Fruit fly (Drosophila melanogaster) whole organism, embryonic: ENCODE measurements around the gene kirre.
A peak's percentile ranks its signal among the peaks of the same experiment; 100 is the strongest.

Experiments used
- ATbp ChIP-seq: fragments of 200-800 bp; sonication (Bioruptor generic); optimal IDR thresholded peaks from 2 replicates; lab custom pipeline; 2017; ENCODE audit warnings: missing biosample characterization, mild to moderate bottlenecking, missing genetic modification characterization, missing genetic modification reagents
- BEAF-32 ChIP-seq: fragments of 200-800 bp; sonication (Bioruptor generic); optimal IDR thresholded peaks from 3 replicates; lab custom pipeline; 2017; ENCODE audit warnings: missing biosample characterization, missing genetic modification characterization, mild to moderate bottlenecking, moderate library complexity, missing genetic modification reagents
- CG10431 ChIP-seq: fragments of 200-800 bp; sonication (Bioruptor generic); optimal IDR thresholded peaks from 3 replicates; lab custom pipeline; 2018; ENCODE audit warnings: missing biosample characterization, mild to moderate bottlenecking, missing genetic modification characterization
- CG12391 ChIP-seq: fragments of 200-800 bp; sonication (Bioruptor generic); optimal IDR thresholded peaks from 3 replicates; lab custom pipeline; 2018; ENCODE audit warnings: missing biosample characterization, mild to moderate bottlenecking, missing genetic modification characterization, moderate library complexity
- CG13296 ChIP-seq: fragments of 200-800 bp; sonication (Bioruptor generic); optimal IDR thresholded peaks from 3 replicates; lab custom pipeline; 2018; ENCODE audit warnings: missing biosample characterization, mild to moderate bottlenecking, missing genetic modification characterization
- CG1647 ChIP-seq: fragments of 200-800 bp; sonication (Bioruptor generic); optimal IDR thresholded peaks from 3 replicates; lab custom pipeline; 2016; ENCODE audit warnings: missing biosample characterization, missing genetic modification characterization
- CG17385 ChIP-seq: fragments of 200-800 bp; sonication (Bioruptor generic); optimal IDR thresholded peaks from 3 replicates; lab custom pipeline; 2018; ENCODE audit warnings: missing biosample characterization, mild to moderate bottlenecking, missing genetic modification characterization
- CG31441 ChIP-seq: fragments of 200-800 bp; sonication (Bioruptor generic); IDR thresholded peaks from 2 replicates; pipeline ENCODE4 v1.3.6; 2022; ENCODE audit warnings: missing biosample characterization, missing genetic modification characterization
- CG34376 ChIP-seq: fragments of 200-800 bp; sonication (Bioruptor generic); optimal IDR thresholded peaks from 2 replicates; lab custom pipeline; 2018; ENCODE audit warnings: missing biosample characterization, mild to moderate bottlenecking, missing genetic modification characterization
- CG5180 ChIP-seq: fragments of 200-800 bp; sonication (Bioruptor generic); optimal IDR thresholded peaks from 3 replicates; lab custom pipeline; 2017; ENCODE audit warnings: missing biosample characterization, missing genetic modification characterization, mild to moderate bottlenecking, moderate library complexity, missing genetic modification reagents
- CG5953 ChIP-seq: fragments of 200-800 bp; sonication (Bioruptor generic); IDR thresholded peaks from 2 replicates; pipeline ENCODE4 v1.3.6; 2022; ENCODE audit warnings: missing biosample characterization, missing genetic modification characterization
- CG6683 ChIP-seq: fragments of 200-800 bp; sonication (Bioruptor generic); optimal IDR thresholded peaks from 2 replicates; lab custom pipeline; 2017; ENCODE audit warnings: missing biosample characterization, mild to moderate bottlenecking, missing genetic modification characterization, missing genetic modification reagents
- CG6813 ChIP-seq: fragments of 200-800 bp; sonication (Bioruptor generic); optimal IDR thresholded peaks from 2 replicates; lab custom pipeline; 2017; ENCODE audit warnings: missing biosample characterization, missing genetic modification characterization, mild to moderate bottlenecking, moderate library complexity, missing genetic modification reagents
- CG7928 ChIP-seq: fragments of 200-800 bp; sonication (Bioruptor generic); optimal IDR thresholded peaks from 2 replicates; lab custom pipeline; 2017; ENCODE audit warnings: missing biosample characterization, mild to moderate bottlenecking, missing genetic modification characterization
- CHES-1-like ChIP-seq: fragments of 200-800 bp; sonication (Bioruptor generic); optimal IDR thresholded peaks from 2 replicates; lab custom pipeline; 2016; ENCODE audit warnings: missing biosample characterization, missing genetic modification characterization
- CTCF ChIP-seq: fragments of 200-800 bp; sonication (Bioruptor generic); optimal IDR thresholded peaks from 2 replicates; lab custom pipeline; 2017; ENCODE audit warnings: missing biosample characterization, mild to moderate bottlenecking, missing genetic modification characterization, moderate library complexity
- D19A ChIP-seq: fragments of 200-800 bp; optimal IDR thresholded peaks from 3 replicates; lab custom pipeline; 2019; ENCODE audit warnings: missing biosample characterization, mild to moderate bottlenecking, missing genetic modification characterization, moderate library complexity
- Doc2 ChIP-seq: fragments of 200-800 bp; sonication (Bioruptor generic); IDR thresholded peaks from 2 replicates; pipeline ENCODE4 v1.3.6; 2022; ENCODE audit warnings: missing biosample characterization, missing genetic modification characterization
- HLH4C ChIP-seq: fragments of 200-800 bp; sonication (Bioruptor generic); IDR thresholded peaks from 3 replicates; pipeline ENCODE4 v1.3.6; 2022; ENCODE audit warnings: missing biosample characterization, missing genetic modification characterization; ENCODE audit not compliant: partially characterized antibody
- Hmr ChIP-seq: fragments of 200-800 bp; sonication (Bioruptor generic); optimal IDR thresholded peaks from 3 replicates; lab custom pipeline; 2017; ENCODE audit warnings: mild to moderate bottlenecking, missing biosample characterization, missing genetic modification reagents, missing genetic modification characterization
- Hr3 ChIP-seq: fragments of 200-800 bp; sonication (Bioruptor generic); optimal IDR thresholded peaks from 3 replicates; lab custom pipeline; 2016; ENCODE audit warnings: missing biosample characterization, missing genetic modification characterization
- Hsf ChIP-seq: fragments of 200-800 bp; sonication (Bioruptor generic); optimal IDR thresholded peaks from 3 replicates; lab custom pipeline; 2016; ENCODE audit warnings: missing biosample characterization, missing genetic modification characterization
- Med ChIP-seq: fragments of 200-800 bp; sonication (Bioruptor generic); peaks from one replicate; lab custom pipeline; 2016; ENCODE audit warnings: missing biosample characterization, missing genetic modification characterization, mild to moderate bottlenecking, inconsistent platforms, moderate library complexity
- Oli ChIP-seq: fragments of 200-800 bp; sonication (Bioruptor generic); optimal IDR thresholded peaks from 2 replicates; lab custom pipeline; 2018; ENCODE audit warnings: missing biosample characterization, mild to moderate bottlenecking, missing genetic modification characterization, moderate library complexity
- Taf1 ChIP-seq: fragments of 200-800 bp; sonication (Bioruptor generic); IDR thresholded peaks from 2 replicates; pipeline ENCODE4 v1.3.6; 2022; ENCODE audit warnings: missing biosample characterization, missing genetic modification characterization
- ara ChIP-seq: fragments of 200-800 bp; sonication (Bioruptor generic); IDR thresholded peaks from 2 replicates; pipeline ENCODE4 v1.3.6; 2022; ENCODE audit warnings: missing biosample characterization, missing genetic modification characterization
- bsh ChIP-seq, 2 experiments: fragments of 200-800 bp; sonication (Bioruptor generic); optimal IDR thresholded peaks; 2 replicates each; lab custom pipeline; 2017 to 2018; ENCODE audit warnings: mild to moderate bottlenecking in 2 of 2, missing biosample characterization in 2 of 2, missing genetic modification characterization in 2 of 2, moderate library complexity in 1 of 2
- da ChIP-seq: fragments of 200-800 bp; sonication (Bioruptor generic); optimal IDR thresholded peaks from 2 replicates; lab custom pipeline; 2016; ENCODE audit warnings: missing biosample characterization, missing genetic modification characterization
- disco-r ChIP-seq: fragments of 200-800 bp; sonication (Bioruptor generic); optimal IDR thresholded peaks from 2 replicates; lab custom pipeline; 2016; ENCODE audit warnings: missing biosample characterization, missing genetic modification characterization
- dmrt11E ChIP-seq: fragments of 200-800 bp; sonication (Bioruptor generic); optimal IDR thresholded peaks from 3 replicates; lab custom pipeline; 2018; ENCODE audit warnings: missing biosample characterization, mild to moderate bottlenecking, missing genetic modification characterization, moderate library complexity
- fd102C ChIP-seq: fragments of 200-800 bp; sonication (Bioruptor generic); optimal IDR thresholded peaks from 2 replicates; lab custom pipeline; 2018; ENCODE audit warnings: missing biosample characterization, mild to moderate bottlenecking, missing genetic modification characterization, moderate library complexity
- gro ChIP-seq: fragments of 200-800 bp; sonication (Bioruptor generic); optimal IDR thresholded peaks from 2 replicates; lab custom pipeline; 2016; ENCODE audit warnings: missing biosample characterization, missing genetic modification characterization
- gsb-n ChIP-seq: fragments of 200-800 bp; sonication (Bioruptor generic); optimal IDR thresholded peaks from 3 replicates; lab custom pipeline; 2018; ENCODE audit warnings: missing biosample characterization, mild to moderate bottlenecking, missing genetic modification characterization
- her ChIP-seq: fragments of 200-800 bp; sonication (Bioruptor generic); optimal IDR thresholded peaks from 2 replicates; lab custom pipeline; 2016; ENCODE audit warnings: missing biosample characterization, missing genetic modification characterization
- mirr ChIP-seq: fragments of 200-800 bp; sonication (Bioruptor generic); optimal IDR thresholded peaks from 3 replicates; lab custom pipeline; 2018; ENCODE audit warnings: missing biosample characterization, mild to moderate bottlenecking, missing genetic modification characterization
- row ChIP-seq: fragments of 200-800 bp; sonication (Bioruptor generic); IDR thresholded peaks from 3 replicates; pipeline ENCODE4 v1.3.6; 2022; ENCODE audit warnings: missing biosample characterization, missing genetic modification characterization
- sens ChIP-seq: fragments of 200-800 bp; sonication (Bioruptor generic); peaks from one replicate; lab custom pipeline; 2016; ENCODE audit warnings: missing biosample characterization, missing genetic modification characterization
- seq ChIP-seq: fragments of 200-800 bp; sonication (Bioruptor generic); IDR thresholded peaks from 2 replicates; pipeline ENCODE4 v1.3.6; 2022; ENCODE audit warnings: missing biosample characterization, missing genetic modification characterization
- sisA ChIP-seq: fragments of 200-800 bp; sonication (Bioruptor generic); IDR thresholded peaks from 2 replicates; pipeline ENCODE4 v1.3.6; 2022; ENCODE audit warnings: missing biosample characterization, missing genetic modification characterization
- twi ChIP-seq: fragments of 200-800 bp; optimal IDR thresholded peaks from 2 replicates; lab custom pipeline; 2019; ENCODE audit warnings: missing biosample characterization, mild to moderate bottlenecking, missing genetic modification characterization, moderate library complexity

kirre gene

dm6 chrX:3073590-3073989 is 333.4 kb downstream of the kirre start (continued):
- TF ChIP-seq Hsf (GFP tag; lab: Kevin White, UChicago): peak; percentile 30
- no peak for TF ChIP-seq CG6813 (GFP tag; lab: Kevin White, UChicago)
- peak; percentile 25 for TF ChIP-seq D19A (tag; lab: Kevin White, UChicago)
- no peak for TF ChIP-seq da (GFP tag; lab: Kevin White, UChicago)
- TF ChIP-seq ATbp: peak; percentile 6
- no peak for TF ChIP-seq CG1647 (GFP tag; lab: Kevin White, UChicago)
- TF ChIP-seq CG5180 (GFP tag; lab: Kevin White, UChicago): no peak
- TF ChIP-seq disco-r: no peak
- TF ChIP-seq her: no peak
- peak; percentile 42; the same call in 2 of the 3 replicates for TF ChIP-seq row
- no peak for TF ChIP-seq HLH4C (GFP tag; lab: Robert Waterston, UW)
- no peak for TF ChIP-seq CG7928
- peak; percentile 49 for TF ChIP-seq CG31441 (GFP tag; lab: Robert Waterston, UW)
- no peak for TF ChIP-seq gro (GFP tag; lab: Kevin White, UChicago)
- TF ChIP-seq CTCF (GFP tag; lab: Kevin White, UChicago): no peak
- TF ChIP-seq mirr (GFP tag; lab: Kevin White, UChicago): no peak
- peak; percentile 52 for TF ChIP-seq CG12391
- 0 out of 2 replicates have a peak, but pooled peaks have one; percentile 7 for TF ChIP-seq sisA (GFP tag; lab: Robert Waterston, UW)
- TF ChIP-seq gsb-n (tag; lab: Kevin White, UChicago): peak; percentile 11
- peak; percentile 19 for TF ChIP-seq Oli (tag; lab: Kevin White, UChicago)
- no peak for TF ChIP-seq CG6683 (GFP tag; lab: Kevin White, UChicago)
- peak; percentile 34; the same call in 1 of the 2 replicates for TF ChIP-seq ara (GFP tag; lab: Robert Waterston, UW)
- no peak for TF ChIP-seq fd102C (GFP tag; lab: Kevin White, UChicago)
- TF ChIP-seq Hmr (GFP tag; lab: Kevin White, UChicago): no peak
- peak; percentile 90 for TF ChIP-seq sens
- TF ChIP-seq bsh (GFP tag; optimal IDR thresholded peaks at IDR 0.05; lab: Kevin White, UChicago): peak in 1 of 2 experiments; percentile 66
- no peak for TF ChIP-seq seq
- TF ChIP-seq CG34376 (GFP tag; lab: Kevin White, UChicago): no peak
- no peak for TF ChIP-seq Doc2
- TF ChIP-seq, all 482 proteins: peak for 69

- no peak for TF ChIP-seq CG5953
- no peak for TF ChIP-seq CG17385 (GFP tag; lab: Kevin White, UChicago)
- peak; percentile 26 for TF ChIP-seq dmrt11E
- TF ChIP-seq CHES-1-like: no peak
- no peak for TF ChIP-seq mirr (GFP tag; lab: Kevin White, UChicago)
- peak; percentile 27 for TF ChIP-seq Med (GFP tag; lab: Kevin White, UChicago)
- TF ChIP-seq twi (tag; lab: Kevin White, UChicago): peak; percentile 95
- no peak for TF ChIP-seq CG10431 (GFP tag; lab: Kevin White, UChicago)
- TF ChIP-seq BEAF-32 (GFP tag; lab: Kevin White, UChicago): no peak
- TF ChIP-seq Hr3 (GFP tag; lab: Kevin White, UChicago): no peak
- no peak for TF ChIP-seq Taf1 (GFP tag; lab: Robert Waterston, UW)
- no peak for TF ChIP-seq CG13296 (GFP tag; lab: Kevin White, UChicago)
Measured at dm6 chrX:3082371-3082770, 342.2 kb downstream of the kirre start.
